Worm (Caenorhabditis elegans) whole organism, L1 larva: Measurements from ENCODE around the gene F13H8.8.
A peak's percentile ranks its signal among the peaks of the same experiment; 100 is the strongest.

Experiments
- C04F5.9 ChIP-seq: sonication (generic microtip); optimal IDR thresholded peaks from 2 replicates; lab custom pipeline; 2016; ENCODE audit warnings: missing genetic modification characterization, missing compliant biosample characterization
- C16A3.4 ChIP-seq: fragments of 150-350 bp; optimal IDR thresholded peaks from 2 replicates; lab custom pipeline; 2014; ENCODE audit warnings: missing biosample characterization, missing genetic modification characterization
- C34B4.2 ChIP-seq: sonication (generic microtip); optimal IDR thresholded peaks from 2 replicates; lab custom pipeline; 2017; ENCODE audit warnings: mild to moderate bottlenecking, missing genetic modification characterization, missing compliant biosample characterization
- F16B12.6 ChIP-seq: fragments of 150-350 bp; optimal IDR thresholded peaks from 2 replicates; lab custom pipeline; 2014; ENCODE audit warnings: missing biosample characterization, missing genetic modification characterization
- aha-1 ChIP-seq: fragments of 150-350 bp; optimal IDR thresholded peaks from 2 replicates; lab custom pipeline; 2014; ENCODE audit warnings: missing biosample characterization, missing genetic modification characterization
- alr-1 ChIP-seq: fragments of 200-800 bp; sonication (Bioruptor generic); optimal IDR thresholded peaks from 2 replicates; lab custom pipeline; 2018; ENCODE audit warnings: borderline replicate concordance, mild to moderate bottlenecking, missing genetic modification characterization, missing compliant biosample characterization
- aly-2 ChIP-seq: fragments of 150-350 bp; optimal IDR thresholded peaks from 2 replicates; lab custom pipeline; 2014; ENCODE audit warnings: missing biosample characterization, missing genetic modification characterization
- blmp-1 ChIP-seq: fragments of 150-350 bp; optimal IDR thresholded peaks from 2 replicates; lab custom pipeline; 2014; ENCODE audit warnings: missing biosample characterization, missing genetic modification characterization
- ceh-88 ChIP-seq: fragments of 200-800 bp; sonication (Bioruptor generic); IDR thresholded peaks from 2 replicates; pipeline ENCODE4 v1.3.6; 2022; ENCODE audit warnings: missing genetic modification characterization, missing compliant biosample characterization
- ceh-90 ChIP-seq: sonication (generic microtip); optimal IDR thresholded peaks from 2 replicates; lab custom pipeline; 2016; ENCODE audit warnings: missing genetic modification characterization, missing compliant biosample characterization
- dpl-1 ChIP-seq, 3 experiments: fragments of 150-350 bp in 2 of 3; sonication (generic microtip) in 1 of 3; optimal IDR thresholded peaks; 2 replicates each; lab custom pipeline; 2014 to 2017; ENCODE audit warnings: missing biosample characterization in 3 of 3, missing genetic modification characterization in 3 of 3, missing genetic modification reagents in 3 of 3
- elt-3 ChIP-seq, 6 experiments: fragments of 150-350 bp in 1 of 6; sonication (generic microtip); optimal IDR thresholded peaks; 2 replicates each; lab custom pipeline; 2017 to 2018; ENCODE audit warnings: missing biosample characterization in 6 of 6, missing genetic modification characterization in 6 of 6, inconsistent platforms in 1 of 6
- fkh-4 ChIP-seq: sonication (generic microtip); optimal IDR thresholded peaks from 2 replicates; lab custom pipeline; 2016; ENCODE audit warnings: missing compliant biosample characterization, missing genetic modification characterization, borderline replicate concordance
- fos-1 ChIP-seq: fragments of 150-350 bp; optimal IDR thresholded peaks from 2 replicates; lab custom pipeline; 2014; ENCODE audit warnings: missing biosample characterization, missing genetic modification characterization
- hpl-2 ChIP-seq: fragments of 150-350 bp; optimal IDR thresholded peaks from 2 replicates; lab custom pipeline; 2014; ENCODE audit warnings: missing biosample characterization, missing genetic modification reagents, missing genetic modification characterization
- irx-1 ChIP-seq: sonication (generic microtip); optimal IDR thresholded peaks from 2 replicates; lab custom pipeline; 2016; ENCODE audit warnings: missing genetic modification characterization, missing compliant biosample characterization
- jun-1 ChIP-seq: fragments of 150-350 bp; optimal IDR thresholded peaks from 2 replicates; lab custom pipeline; 2014; ENCODE audit warnings: missing biosample characterization, missing genetic modification reagents, missing genetic modification characterization
- lin-13 ChIP-seq: fragments of 150-350 bp; optimal IDR thresholded peaks from 2 replicates; lab custom pipeline; 2014; ENCODE audit warnings: missing biosample characterization, missing genetic modification reagents, missing genetic modification characterization
- lin-14 ChIP-seq: fragments of 200-800 bp; sonication (Bioruptor generic); optimal IDR thresholded peaks from 2 replicates; lab custom pipeline; 2018; ENCODE audit warnings: mild to moderate bottlenecking, missing genetic modification characterization, moderate library complexity, missing compliant biosample characterization
- lin-15B ChIP-seq: fragments of 150-350 bp; sonication (generic microtip); optimal IDR thresholded peaks from 3 replicates; lab custom pipeline; 2014; ENCODE audit warnings: missing biosample characterization, missing genetic modification characterization
- lsy-2 ChIP-seq, 2 experiments: fragments of 150-350 bp; optimal IDR thresholded peaks; 2 replicates each; lab custom pipeline; 2014; ENCODE audit warnings: missing biosample characterization in 2 of 2, missing genetic modification characterization in 2 of 2
- mab-9 ChIP-seq: fragments of 200-800 bp; sonication (Bioruptor generic); IDR thresholded peaks from 2 replicates; pipeline ENCODE4 v1.3.6; 2022; ENCODE audit warnings: missing genetic modification reagents, missing genetic modification characterization, missing compliant biosample characterization
- mef-2 ChIP-seq: fragments of 150-350 bp; optimal IDR thresholded peaks from 2 replicates; lab custom pipeline; 2014; ENCODE audit warnings: missing biosample characterization, missing genetic modification characterization
- nhr-11 ChIP-seq: fragments of 150-350 bp; optimal IDR thresholded peaks from 2 replicates; lab custom pipeline; 2014; ENCODE audit warnings: missing biosample characterization, missing genetic modification characterization
- nhr-19 ChIP-seq: fragments of 200-800 bp; sonication (Bioruptor generic); conservative IDR thresholded peaks from 2 replicates; pipeline ENCODE4 v1.3.6; 2022; ENCODE audit warnings: missing genetic modification characterization, missing compliant biosample characterization
- nhr-237 ChIP-seq: fragments of 150-350 bp; optimal IDR thresholded peaks from 2 replicates; lab custom pipeline; 2014; ENCODE audit warnings: missing biosample characterization, missing genetic modification characterization
- nhr-28 ChIP-seq: fragments of 150-350 bp; optimal IDR thresholded peaks from 2 replicates; lab custom pipeline; 2014; ENCODE audit warnings: missing biosample characterization, missing genetic modification characterization
- pag-3 ChIP-seq: sonication (generic microtip); optimal IDR thresholded peaks from 2 replicates; lab custom pipeline; 2017; ENCODE audit warnings: missing genetic modification characterization, mild to moderate bottlenecking, missing compliant biosample characterization, antibody characterized with exemption, borderline replicate concordance; ENCODE audit not compliant: insufficient read depth
- pqm-1 ChIP-seq: sonication (generic microtip); optimal IDR thresholded peaks from 3 replicates; lab custom pipeline; 2017; ENCODE audit warnings: missing biosample characterization, missing genetic modification characterization
- rnt-1 ChIP-seq: sonication (generic microtip); optimal IDR thresholded peaks from 2 replicates; lab custom pipeline; 2016; ENCODE audit warnings: mild to moderate bottlenecking, missing genetic modification characterization, moderate library complexity, missing compliant biosample characterization
- skn-1 ChIP-seq: fragments of 150-350 bp; optimal IDR thresholded peaks from 2 replicates; lab custom pipeline; 2014; ENCODE audit warnings: missing biosample characterization, missing genetic modification characterization
- snpc-4 ChIP-seq: fragments of 150-350 bp; optimal IDR thresholded peaks from 2 replicates; lab custom pipeline; 2014; ENCODE audit warnings: missing biosample characterization, missing genetic modification characterization
- sptf-1 ChIP-seq: fragments of 150-350 bp; optimal IDR thresholded peaks from 2 replicates; lab custom pipeline; 2014; ENCODE audit warnings: missing biosample characterization, missing genetic modification characterization
- swsn-7 ChIP-seq: sonication (generic microtip); optimal IDR thresholded peaks from 2 replicates; lab custom pipeline; 2016; ENCODE audit warnings: missing genetic modification characterization, missing compliant biosample characterization
- tbx-2 ChIP-seq: sonication (generic microtip); optimal IDR thresholded peaks from 2 replicates; lab custom pipeline; 2016; ENCODE audit warnings: missing genetic modification characterization, missing compliant biosample characterization
- unc-30 ChIP-seq: sonication (generic microtip); optimal IDR thresholded peaks from 2 replicates; lab custom pipeline; 2017; ENCODE audit warnings: missing biosample characterization, missing genetic modification characterization
- unc-86 ChIP-seq: sonication (generic microtip); optimal IDR thresholded peaks from 2 replicates; lab custom pipeline; 2016; ENCODE audit warnings: missing genetic modification characterization, missing compliant biosample characterization
- vab-15 ChIP-seq: sonication (generic microtip); optimal IDR thresholded peaks from 2 replicates; lab custom pipeline; 2017; ENCODE audit warnings: missing genotype, mild to moderate bottlenecking, missing genetic modification characterization, missing compliant biosample characterization
- xbp-1 ChIP-seq: sonication (generic microtip); optimal IDR thresholded peaks from 2 replicates; lab custom pipeline; 2016; ENCODE audit warnings: missing genetic modification characterization, missing compliant biosample characterization
- ztf-11 ChIP-seq, 2 experiments: sonication (generic microtip); optimal IDR thresholded peaks; 2 replicates each; lab custom pipeline; 2016 to 2017; ENCODE audit warnings: missing genetic modification characterization in 2 of 2, missing biosample characterization in 1 of 2, missing compliant biosample characterization in 1 of 2

F13H8.8 gene

ce11 chrII:6269805-6270414, 2.0 kb upstream of the F13H8.8 start, which contains the start of gene F13H8.2 (continued):
- TF ChIP-seq tbx-2 (peak; percentile 86), lsy-2 (tag; optimal IDR thresholded peaks at IDR 0.05; lab: Kevin White, UChicago) (peak; percentile 82 to 90), ceh-90 (no peak), pag-3 (no peak), ztf-11 (tag; optimal IDR thresholded peaks at IDR 0.05; lab: Kevin White, UChicago) (peak in 1 of 2 experiments; percentile 59), skn-1 (tag; lab: Kevin White, UChicago) (peak; percentile 44), mef-2 (tag; lab: Kevin White, UChicago) (no peak), aha-1 (tag; lab: Kevin White, UChicago) (no peak), rnt-1 (tag; lab: Kevin White, UChicago) (peak; percentile 88), unc-86 (tag; lab: Kevin White, UChicago) (peak; percentile 80), C34B4.2 (tag; lab: Kevin White, UChicago) (no peak), C16A3.4 (tag; lab: Kevin White, UChicago) (peak; percentile 80), snpc-4 (peak; percentile 44), lin-15B (tag; lab: Kevin White, UChicago) (peak; percentile 70), blmp-1 (tag; lab: Kevin White, UChicago) (peak; percentile 70), fos-1 (tag; lab: Kevin White, UChicago) (peak; percentile 51), dpl-1 (GFP tag; optimal IDR thresholded peaks at IDR 0.05; lab: Kevin White, UChicago) (peak; percentile 96 to 98 (median 97)), ceh-88 (GFP tag; lab: Robert Waterston, UW) (peak; percentile 81), swsn-7 (tag; lab: Kevin White, UChicago) (peak; percentile 82), elt-3 (tag; optimal IDR thresholded peaks at IDR 0.05; lab: Kevin White, UChicago) (peak in 2 of 6 experiments; percentile 55), jun-1 (peak; percentile 57), F16B12.6 (tag; lab: Kevin White, UChicago) (peak; percentile 98), vab-15 (tag; lab: Kevin White, UChicago) (peak; percentile 41), irx-1 (peak; percentile 58), nhr-237 (tag; lab: Kevin White, UChicago) (no peak), fkh-4 (no peak), nhr-28 (no peak), nhr-19 (GFP tag; lab: Robert Waterston, UW) (peak; percentile 89), hpl-2 (GFP tag; lab: Kevin White, UChicago) (no peak), nhr-11 (tag; lab: Kevin White, UChicago) (no peak), pqm-1 (tag; lab: Kevin White, UChicago) (no peak), xbp-1 (tag; lab: Kevin White, UChicago) (peak; percentile 75), lin-14 (GFP tag; lab: Kevin White, UChicago) (peak; percentile 75), sptf-1 (tag; lab: Kevin White, UChicago) (no peak), alr-1 (tag; lab: Kevin White, UChicago) (no peak), mab-9 (GFP tag; lab: Robert Waterston, UW) (peak; percentile 83)

- no peak for TF ChIP-seq fos-1 (tag; lab: Kevin White, UChicago)
- TF ChIP-seq dpl-1 (GFP tag; optimal IDR thresholded peaks at IDR 0.05; lab: Kevin White, UChicago): no peak
- no peak for TF ChIP-seq elt-3 (tag; optimal IDR thresholded peaks at IDR 0.05; lab: Kevin White, UChicago)
- no peak for TF ChIP-seq lin-13 (GFP tag; lab: Kevin White, UChicago)
- no peak for TF ChIP-seq aly-2 (tag; lab: Kevin White, UChicago)
- no peak for TF ChIP-seq unc-30 (tag; lab: Kevin White, UChicago)
- no peak for TF ChIP-seq irx-1
- TF ChIP-seq F16B12.6 (tag; lab: Kevin White, UChicago): no peak
- TF ChIP-seq C04F5.9 (tag; lab: Kevin White, UChicago): no peak
Observed at ce11 chrII:6263685-6264084, 4.2 kb downstream of the F13H8.8 start, which contains the start of gene F13H8.3. F13H8.3 (plus strand) TSS chrII:6263985.
